Fruit fly (Drosophila melanogaster) whole organism, wandering third instar larva: ENCODE results near the gene RpL13A.

Experiments used
- Abd-B ChIP-seq: fragments of >200 bp; optimal IDR thresholded peaks from 2 replicates; lab custom pipeline; 2017; ENCODE audit warnings: missing biosample characterization, missing genetic modification characterization
- CG32264 ChIP-seq: fragments of 200-800 bp; sonication (Bioruptor generic); optimal IDR thresholded peaks from 2 replicates; lab custom pipeline; 2016; ENCODE audit warnings: missing biosample characterization, missing genetic modification characterization
- fru ChIP-seq: fragments of 200-800 bp; sonication (Bioruptor generic); optimal IDR thresholded peaks from 3 replicates; lab custom pipeline; 2016; ENCODE audit warnings: missing biosample characterization, mild to moderate bottlenecking, missing genetic modification characterization
- h ChIP-seq: fragments of 200-800 bp; sonication (Bioruptor generic); optimal IDR thresholded peaks from 3 replicates; lab custom pipeline; 2016; ENCODE audit warnings: missing biosample characterization, mild to moderate bottlenecking, missing genetic modification characterization
- jim ChIP-seq: fragments of 175-275, 200-325 bp; sonication (Bioruptor generic); optimal IDR thresholded peaks from 2 replicates; lab custom pipeline; 2016; ENCODE audit warnings: missing biosample characterization, mild to moderate bottlenecking, missing genetic modification characterization
- psq ChIP-seq: fragments of 200-800 bp; sonication (Bioruptor generic); optimal IDR thresholded peaks from 3 replicates; lab custom pipeline; 2017; ENCODE audit warnings: missing biosample characterization, mild to moderate bottlenecking, missing genetic modification characterization, moderate library complexity

dm6 chr3R:5600361-5601043 lies 23.8 kb upstream of the RpL13A start:
- TF ChIP-seq psq (GFP tag; lab: Kevin White, UChicago) (peak; percentile 96), Abd-B (GFP tag; lab: Kevin White, UChicago) (no peak), jim (GFP tag; lab: Kevin White, UChicago) (no peak), CG32264 (peak; percentile 50), h (GFP tag; lab: Kevin White, UChicago) (peak; percentile 65), fru (GFP tag; lab: Kevin White, UChicago) (peak; percentile 1)
